Worm (Caenorhabditis elegans): ENCODE results near the gene aipr-1.
A peak's percentile ranks its signal among the peaks of the same experiment; 100 is the strongest.

aipr-1 gene

DNA sequence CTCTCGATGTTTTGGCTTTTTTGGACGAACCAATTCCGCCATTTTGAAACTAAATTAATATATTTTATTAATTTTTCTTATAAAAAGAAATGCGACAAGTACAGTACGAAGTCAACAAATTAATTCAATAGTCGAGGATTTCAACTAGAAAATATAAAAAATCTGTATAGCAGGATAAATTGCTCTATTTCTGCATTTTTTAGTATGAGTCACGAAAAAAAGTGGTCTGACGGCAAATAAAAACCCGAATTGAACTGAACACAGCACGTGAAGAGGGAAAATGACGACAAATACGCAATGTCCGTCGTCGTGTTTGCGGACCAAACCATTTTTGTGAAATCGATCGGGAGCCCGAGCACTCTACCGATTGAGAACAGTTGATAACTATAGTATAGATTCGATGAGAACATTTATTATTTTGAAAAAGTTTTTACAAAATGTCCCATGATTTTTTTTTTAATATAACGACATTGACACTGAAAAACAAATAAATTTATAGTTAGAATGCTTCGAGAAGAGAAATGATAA is 15.3 kb upstream of the aipr-1 start, which contains the start of gene epg-5:
Gene epg-5 (minus strand): TSS at position 51 of the 528 bp plus-strand sequence.
- TF ChIP-seq lin-39 (tag; optimal IDR thresholded peaks at IDR 0.05) (no peak), zip-11 (GFP tag; IDR thresholded peaks at IDR 0.05) (no peak), mes-2 (tag; optimal IDR thresholded peaks at IDR 0.05; ENCODE audit: poor library complexity, severe bottlenecking) (peak; percentile 46), tra-1 (GFP tag; IDR thresholded peaks at IDR 0.05) (no peak), dve-1 (tag; optimal IDR thresholded peaks at IDR 0.05; ENCODE audit: insufficient read depth) (peak; percentile 15), Y105C5A.15 (GFP tag; IDR thresholded peaks at IDR 0.05) (no peak), nhr-41 (GFP tag; IDR thresholded peaks at IDR 0.05) (no peak), F44E2.7 (GFP tag; IDR thresholded peaks at IDR 0.05) (no peak), R02D3.7 (tag; optimal IDR thresholded peaks at IDR 0.05) (no peak), lsy-2 (tag; optimal IDR thresholded peaks at IDR 0.05) (peak in 1 of 2 experiments; percentile 38), lin-15B (tag; optimal IDR thresholded peaks at IDR 0.05) (no peak), ceh-32 (tag; optimal IDR thresholded peaks at IDR 0.05; ENCODE audit: poor library complexity) (no peak), hif-1 (tag; optimal IDR thresholded peaks at IDR 0.05) (peak in 1 of 2 experiments; percentile 4), zfp-3 (GFP tag; conservative IDR thresholded peaks at IDR 0.05) (no peak), nhr-10 (tag; optimal IDR thresholded peaks at IDR 0.05) (no peak), nhr-28 (tag; optimal IDR thresholded peaks at IDR 0.05) (peak; percentile 32), mdl-1 (tag; optimal IDR thresholded peaks at IDR 0.05) (peak in 1 of 2 experiments; percentile 53), fkh-10 (GFP tag; optimal IDR thresholded peaks at IDR 0.05) (no peak), nhr-237 (tag; optimal IDR thresholded peaks at IDR 0.05) (no peak), mep-1 (tag; optimal IDR thresholded peaks at IDR 0.05) (peak; percentile 55), hlh-30 (tag; optimal IDR thresholded peaks at IDR 0.05; ENCODE audit: insufficient read depth) (peak; percentile 83), hlh-11 (tag; optimal IDR thresholded peaks at IDR 0.05) (peak; percentile 43), hmg-1.1 (GFP tag; IDR thresholded peaks at IDR 0.05) (0 out of 2 replicates have a peak, but pooled peaks have one; percentile 27), vab-7 (GFP tag; IDR thresholded peaks at IDR 0.05) (no peak), nhr-76 (tag; optimal IDR thresholded peaks at IDR 0.05) (no peak), dpl-1 (GFP tag; optimal IDR thresholded peaks at IDR 0.05) (peak; percentile 6), php-3 (GFP tag; IDR thresholded peaks at IDR 0.05) (no peak), ceh-82 (tag; optimal IDR thresholded peaks at IDR 0.05) (no peak), lin-13 (GFP tag; optimal IDR thresholded peaks at IDR 0.05) (no peak), T26A8.4 (GFP tag; IDR thresholded peaks at IDR 0.05) (no peak), fos-1 (tag; optimal IDR thresholded peaks at IDR 0.05) (no peak), aha-1 (tag) (peak; percentile 62), mxl-3 (GFP tag; optimal IDR thresholded peaks at IDR 0.05) (peak; percentile 36), arid-1 (GFP tag; conservative IDR thresholded peaks at IDR 0.05) (no peak), nhr-48 (tag; optimal IDR thresholded peaks at IDR 0.05) (no peak), ZK337.2 (GFP tag; IDR thresholded peaks at IDR 0.05) (no peak), mdt-29 (GFP tag; IDR thresholded peaks at IDR 0.05) (no peak), ztf-11 (tag; optimal IDR thresholded peaks at IDR 0.05) (no peak)

DNA sequence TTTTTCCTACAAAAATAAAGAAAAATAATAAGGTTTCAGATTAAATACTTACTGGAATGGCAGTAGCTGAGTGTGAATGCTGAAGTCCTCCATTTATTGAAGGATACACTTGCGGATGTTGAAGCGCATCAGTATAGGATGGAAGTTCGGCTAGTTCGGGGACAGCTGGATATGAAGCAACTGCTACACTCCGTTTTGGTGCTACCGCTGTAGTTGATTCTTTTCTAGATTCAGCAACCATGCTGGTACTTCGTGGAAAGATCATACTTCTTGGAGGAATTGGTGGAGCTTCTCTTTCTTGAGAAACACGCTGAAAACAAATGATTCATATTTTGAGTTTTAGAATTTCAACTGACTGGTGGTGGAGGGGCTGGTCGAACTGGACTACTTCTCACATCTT is 14.6 kb upstream of the aipr-1 start:
- TF ChIP-seq arid-1 (GFP tag; conservative IDR thresholded peaks at IDR 0.05) (no peak), nhr-237 (tag; optimal IDR thresholded peaks at IDR 0.05) (no peak), aha-1 (tag) (peak; percentile 96)

DNA sequence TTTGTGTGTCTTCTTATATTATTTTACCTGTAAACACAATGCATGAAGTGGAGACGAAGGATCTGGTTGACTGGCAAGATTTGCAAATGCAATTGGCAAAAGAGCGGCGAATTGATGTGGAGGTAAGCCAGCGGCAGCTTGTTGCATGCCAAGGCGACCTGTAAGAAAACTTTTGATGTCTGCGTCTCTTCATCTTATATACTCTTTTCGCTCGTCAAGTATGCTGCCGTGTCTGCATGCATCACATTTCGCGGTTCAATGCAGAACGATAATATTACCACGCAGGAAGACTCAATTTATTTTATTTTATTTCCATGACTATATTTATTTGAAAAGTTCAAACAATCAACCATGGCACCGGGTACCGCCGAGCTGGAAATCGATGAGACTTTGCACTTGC is 6.9 kb upstream of the aipr-1 start, which contains the start of gene vps-33.2:
Gene vps-33.2 (plus strand): TSS at position 244 of the 400 bp plus-strand sequence.
- TF ChIP-seq nhr-25 (tag; optimal IDR thresholded peaks at IDR 0.05; ENCODE audit: borderline replicate concordance, insufficient read depth), result no peak
- TF ChIP-seq ZK337.2 (GFP tag; IDR thresholded peaks at IDR 0.05), result no peak
- no peak for TF ChIP-seq daf-8 (GFP tag; IDR thresholded peaks at IDR 0.05)
- peak; percentile 19 for TF ChIP-seq dve-1 (tag; optimal IDR thresholded peaks at IDR 0.05; ENCODE audit: insufficient read depth)
- TF ChIP-seq mes-2 (tag; optimal IDR thresholded peaks at IDR 0.05; ENCODE audit: poor library complexity, severe bottlenecking), result peak; percentile 70
- TF ChIP-seq daf-12 (tag; optimal IDR thresholded peaks at IDR 0.05), result no peak
- peak; percentile 14 for TF ChIP-seq rbr-2 (tag; optimal IDR thresholded peaks at IDR 0.05)
- TF ChIP-seq nhr-6 (tag; optimal IDR thresholded peaks at IDR 0.05), result peak; percentile 35
- peak in 1 of 2 experiments; percentile 34 for TF ChIP-seq lsy-2 (tag; optimal IDR thresholded peaks at IDR 0.05)
- TF ChIP-seq spr-3 (GFP tag; optimal IDR thresholded peaks at IDR 0.05), result no peak
- peak; percentile 1 for TF ChIP-seq mep-1 (tag; optimal IDR thresholded peaks at IDR 0.05)
- TF ChIP-seq mxl-3 (GFP tag; optimal IDR thresholded peaks at IDR 0.05), result no peak
- TF ChIP-seq unc-130 (GFP tag; optimal IDR thresholded peaks at IDR 0.05), result no peak
- no peak for TF ChIP-seq ztf-7 (tag; optimal IDR thresholded peaks at IDR 0.05)
- TF ChIP-seq lin-38 (GFP tag; IDR thresholded peaks at IDR 0.05), result no peak
- TF ChIP-seq aha-1 (tag), result peak; percentile 21
- peak; percentile 20 for TF ChIP-seq F49E8.2 (tag; optimal IDR thresholded peaks at IDR 0.05; ENCODE audit: borderline replicate concordance)
- TF ChIP-seq zag-1 (tag; optimal IDR thresholded peaks at IDR 0.05), result no peak
